Worm (Caenorhabditis elegans) whole organism, mixed stage, embryonic: ENCODE results near the gene far-7.
A peak's percentile ranks its signal among the peaks of the same experiment; 100 is the strongest.

Experiments used
- M03D4.4 ChIP-seq: sonication (generic microtip); optimal IDR thresholded peaks from 2 replicates; lab custom pipeline; 2017; ENCODE audit warnings: mild to moderate bottlenecking, missing genetic modification characterization, missing compliant biosample characterization
- bed-3 ChIP-seq: fragments of 200-800 bp; sonication (Bioruptor generic); optimal IDR thresholded peaks from 3 replicates; lab custom pipeline; 2018; ENCODE audit warnings: mild to moderate bottlenecking, missing genetic modification characterization, moderate library complexity, missing compliant biosample characterization
- blmp-1 ChIP-seq: fragments of 150-350 bp; optimal IDR thresholded peaks from 2 replicates; lab custom pipeline; 2014; ENCODE audit warnings: missing biosample characterization, missing genetic modification characterization
- ceh-39 ChIP-seq: fragments of 150-350 bp; optimal IDR thresholded peaks from 2 replicates; lab custom pipeline; 2014; ENCODE audit warnings: missing biosample characterization, missing genetic modification characterization
- ceh-43 ChIP-seq: fragments of 200-800 bp; sonication (Bioruptor generic); optimal IDR thresholded peaks from 2 replicates; lab custom pipeline; 2018; ENCODE audit warnings: mild to moderate bottlenecking, missing genetic modification characterization, moderate library complexity, missing compliant biosample characterization
- ceh-83 ChIP-seq: fragments of 200-800 bp; sonication (Bioruptor generic); optimal IDR thresholded peaks from 2 replicates; lab custom pipeline; 2018; ENCODE audit warnings: mild to moderate bottlenecking, missing genetic modification characterization, missing compliant biosample characterization
- ces-1 ChIP-seq: fragments of 150-350 bp; optimal IDR thresholded peaks from 2 replicates; lab custom pipeline; 2014; ENCODE audit warnings: missing biosample characterization, missing genetic modification reagents, missing genetic modification characterization
- cnd-1 ChIP-seq: fragments of 200-800 bp; sonication (Bioruptor generic); optimal IDR thresholded peaks from 2 replicates; lab custom pipeline; 2018; ENCODE audit warnings: mild to moderate bottlenecking, missing genetic modification characterization, missing compliant biosample characterization
- drap-1 ChIP-seq: fragments of 200-800 bp; sonication (Bioruptor generic); optimal IDR thresholded peaks from 3 replicates; lab custom pipeline; 2018; ENCODE audit warnings: mild to moderate bottlenecking, missing genetic modification characterization, missing compliant biosample characterization
- elt-1 ChIP-seq: sonication (generic microtip); optimal IDR thresholded peaks from 2 replicates; lab custom pipeline; 2017; ENCODE audit warnings: missing genetic modification characterization, mild to moderate bottlenecking, missing compliant biosample characterization, antibody characterized with exemption, moderate library complexity, borderline replicate concordance; ENCODE audit not compliant: insufficient read depth
- elt-3 ChIP-seq: fragments of 150-350 bp; optimal IDR thresholded peaks from 2 replicates; lab custom pipeline; 2014; ENCODE audit warnings: missing biosample characterization, missing genetic modification characterization
- flh-1 ChIP-seq: fragments of 200-800 bp; sonication (Bioruptor generic); optimal IDR thresholded peaks from 2 replicates; lab custom pipeline; 2018; ENCODE audit warnings: mild to moderate bottlenecking, missing genetic modification characterization, moderate library complexity, missing compliant biosample characterization
- ham-2 ChIP-seq: fragments of 200-800 bp; sonication (Bioruptor generic); optimal IDR thresholded peaks from 2 replicates; lab custom pipeline; 2018; ENCODE audit warnings: mild to moderate bottlenecking, missing genetic modification characterization, missing compliant biosample characterization
- hlh-1 ChIP-seq: fragments of 150-350 bp; optimal IDR thresholded peaks from 2 replicates; lab custom pipeline; 2014; ENCODE audit warnings: missing biosample characterization, missing genetic modification reagents, missing genetic modification characterization
- lin-13 ChIP-seq: fragments of 150-350 bp; optimal IDR thresholded peaks from 2 replicates; lab custom pipeline; 2014; ENCODE audit warnings: missing biosample characterization, missing genetic modification characterization
- lin-32 ChIP-seq: fragments of 200-800 bp; sonication (Bioruptor generic); optimal IDR thresholded peaks from 2 replicates; lab custom pipeline; 2018; ENCODE audit warnings: mild to moderate bottlenecking, missing genetic modification characterization, missing compliant biosample characterization
- lsy-2 ChIP-seq: fragments of 150-350 bp; optimal IDR thresholded peaks from 2 replicates; lab custom pipeline; 2014; ENCODE audit warnings: missing biosample characterization, missing genetic modification characterization
- mab-5 ChIP-seq: fragments of 150-350 bp; optimal IDR thresholded peaks from 2 replicates; lab custom pipeline; 2014; ENCODE audit warnings: missing biosample characterization, missing genetic modification characterization
- mep-1 ChIP-seq: fragments of 150-350 bp; optimal IDR thresholded peaks from 2 replicates; lab custom pipeline; 2017; ENCODE audit warnings: missing biosample characterization, missing genetic modification reagents, missing genetic modification characterization, inconsistent platforms
- mls-2 ChIP-seq: sonication (generic microtip); optimal IDR thresholded peaks from 2 replicates; lab custom pipeline; 2016; ENCODE audit warnings: mild to moderate bottlenecking, missing genetic modification characterization, moderate library complexity, missing compliant biosample characterization
- nhr-12 ChIP-seq: fragments of 150-350 bp; optimal IDR thresholded peaks from 2 replicates; lab custom pipeline; 2014; ENCODE audit warnings: missing biosample characterization, missing genetic modification characterization
- nhr-237 ChIP-seq: fragments of 150-350 bp; optimal IDR thresholded peaks from 2 replicates; lab custom pipeline; 2014; ENCODE audit warnings: missing biosample characterization, missing genetic modification characterization
- nhr-28 ChIP-seq: fragments of 150-350 bp; optimal IDR thresholded peaks from 2 replicates; lab custom pipeline; 2014; ENCODE audit warnings: missing biosample characterization, missing genetic modification characterization
- nhr-76 ChIP-seq: sonication (generic microtip); optimal IDR thresholded peaks from 2 replicates; lab custom pipeline; 2017; ENCODE audit warnings: missing biosample characterization, missing genetic modification characterization
- pha-4 ChIP-seq: fragments of 150-350 bp; optimal IDR thresholded peaks from 2 replicates; lab custom pipeline; 2018; ENCODE audit warnings: missing biosample characterization, missing genetic modification reagents, missing genetic modification characterization
- snpc-4 ChIP-seq: fragments of 150-350 bp; optimal IDR thresholded peaks from 2 replicates; lab custom pipeline; 2014; ENCODE audit warnings: missing biosample characterization, missing genetic modification characterization
- tbx-8 ChIP-seq: fragments of 200-800 bp; sonication (Bioruptor generic); optimal IDR thresholded peaks from 2 replicates; lab custom pipeline; 2018; ENCODE audit warnings: mild to moderate bottlenecking, missing genetic modification characterization, moderate library complexity, missing compliant biosample characterization
- unc-120 ChIP-seq: sonication (generic microtip); optimal IDR thresholded peaks from 2 replicates; lab custom pipeline; 2017; ENCODE audit warnings: missing genetic modification characterization, missing compliant biosample characterization; ENCODE audit not compliant: poor library complexity, severe bottlenecking
- unc-39 ChIP-seq: fragments of 150-350 bp; optimal IDR thresholded peaks from 2 replicates; lab custom pipeline; 2014; ENCODE audit warnings: missing biosample characterization, missing genetic modification characterization
- zip-8 ChIP-seq: fragments of 150-350 bp; optimal IDR thresholded peaks from 2 replicates; lab custom pipeline; 2014; ENCODE audit warnings: missing biosample characterization, missing genetic modification characterization

Gene far-7

DNA sequence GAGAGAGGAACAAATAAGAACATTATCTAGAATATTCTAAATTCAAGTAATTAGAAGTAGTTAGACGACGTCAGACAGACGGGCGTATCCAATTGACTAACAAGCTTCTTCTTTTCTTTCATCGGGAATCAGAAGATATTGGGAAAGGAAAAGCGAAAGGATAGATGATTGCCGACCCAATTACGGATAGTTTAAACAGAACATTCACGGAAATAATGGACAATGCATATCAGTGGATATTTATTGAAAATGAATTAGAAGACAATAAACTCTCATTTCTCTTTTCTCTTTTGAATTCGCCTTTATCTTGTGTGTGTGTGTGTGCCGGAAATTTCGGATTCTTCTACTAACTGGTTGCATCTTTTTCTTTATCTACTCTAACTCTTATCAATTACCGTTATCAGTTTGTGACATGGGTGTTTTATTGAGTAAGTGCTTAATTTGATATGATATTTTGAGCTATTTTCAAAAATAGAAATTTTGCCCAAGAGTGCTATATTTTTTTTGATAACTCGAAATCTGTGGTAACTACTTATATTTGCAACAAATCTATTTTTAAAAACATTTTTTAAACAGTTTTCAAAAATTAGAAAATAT is 14.4 kb downstream of the far-7 start:
- TF ChIP-seq blmp-1 (tag; lab: Kevin White, UChicago) (peak; percentile 90), mls-2 (no peak)

DNA sequence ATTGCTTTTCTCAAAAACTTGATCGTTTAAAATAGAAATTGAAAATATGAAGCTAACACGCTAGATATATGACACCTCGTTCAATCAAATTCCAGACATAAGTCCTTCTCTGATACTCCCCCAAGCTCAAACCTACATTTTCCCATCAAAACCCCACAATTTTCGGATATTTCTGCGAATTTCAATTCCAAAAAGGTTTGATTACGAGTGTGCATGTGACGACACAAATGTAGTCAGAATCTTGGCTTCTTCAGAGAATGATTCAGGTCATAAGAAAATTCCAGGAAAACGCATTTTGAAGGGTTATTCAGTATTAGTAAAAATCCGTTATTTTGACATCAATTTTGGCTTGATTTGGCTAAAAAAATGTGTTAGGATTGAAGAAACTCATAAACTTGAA is 15.2 kb downstream of the far-7 start:
- TF ChIP-seq ceh-43 (no peak), mls-2 (no peak), elt-3 (no peak), ces-1 (GFP tag; lab: Kevin White, UChicago) (no peak), snpc-4 (tag; lab: Kevin White, UChicago) (no peak), M03D4.4 (tag; lab: Kevin White, UChicago) (no peak), lin-13 (tag; lab: Kevin White, UChicago) (no peak), mab-5 (tag; lab: Kevin White, UChicago) (no peak), ham-2 (GFP tag; lab: Kevin White, UChicago) (no peak), lsy-2 (tag; lab: Kevin White, UChicago) (no peak), cnd-1 (tag; lab: Kevin White, UChicago) (no peak), blmp-1 (tag; lab: Kevin White, UChicago) (no peak), nhr-237 (tag; lab: Kevin White, UChicago) (no peak), unc-120 (tag; lab: Kevin White, UChicago) (no peak), lin-32 (GFP tag; lab: Kevin White, UChicago) (no peak), mep-1 (tag; lab: Kevin White, UChicago) (no peak), elt-1 (tag; lab: Kevin White, UChicago) (no peak), nhr-28 (tag; lab: Kevin White, UChicago) (no peak)

DNA sequence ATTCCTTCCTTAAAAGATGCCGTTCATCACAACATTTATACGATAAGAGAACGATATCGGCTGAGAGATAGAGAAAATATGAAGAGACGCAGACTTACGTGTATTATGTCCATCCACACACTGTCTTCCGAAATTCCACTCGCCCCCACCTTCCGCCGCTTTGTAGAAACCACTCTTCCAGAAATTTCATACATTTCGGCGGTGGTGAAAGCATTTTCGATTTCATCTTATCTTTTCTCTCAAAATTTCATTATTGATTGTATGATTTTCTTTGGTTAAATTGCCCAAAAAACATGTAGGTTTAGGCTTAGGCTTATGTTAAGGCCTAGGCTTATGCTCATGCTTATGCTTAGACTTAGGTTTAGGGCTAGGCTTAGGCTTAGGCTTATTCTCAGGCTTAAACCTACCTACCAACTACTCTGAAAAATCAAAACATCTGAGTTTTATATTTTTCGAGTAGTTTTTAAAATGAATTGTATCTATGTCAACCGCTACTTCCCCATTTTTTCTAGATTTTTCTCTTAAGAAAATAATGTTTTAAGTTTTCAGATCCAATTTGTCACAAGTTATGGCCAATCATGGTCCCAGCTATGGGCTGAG is 17.7 kb downstream of the far-7 start, which contains the start of gene cpn-2:
Gene cpn-2 (plus strand): TSS at position 550 of the 600 bp plus-strand sequence.
- TF ChIP-seq blmp-1 (tag; lab: Kevin White, UChicago) (peak; percentile 87), nhr-76 (no peak), ham-2 (GFP tag; lab: Kevin White, UChicago) (peak; percentile 57)

DNA sequence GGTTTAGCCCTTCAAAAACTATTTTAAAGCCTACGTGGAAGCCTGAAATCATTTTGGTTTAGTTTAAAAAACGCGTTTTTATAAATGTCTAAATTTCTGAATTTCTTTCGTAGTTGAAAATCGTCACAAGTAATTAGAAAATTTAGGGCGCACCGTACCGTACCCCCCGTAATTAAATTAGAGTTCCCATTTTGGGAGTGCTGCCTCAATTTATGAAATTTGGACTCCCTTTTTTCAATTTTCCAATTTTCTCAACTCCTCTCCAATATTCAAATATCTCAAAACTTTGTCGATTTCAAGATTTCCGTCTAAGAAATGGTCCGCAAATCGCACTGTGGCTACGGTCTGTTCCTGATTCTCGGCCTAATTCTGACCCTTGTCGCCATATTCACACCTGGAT is 20.6 kb downstream of the far-7 start, which contains the start of gene clc-31:
Gene clc-31 (plus strand): TSS at position 301 of the 400 bp plus-strand sequence.
- TF ChIP-seq mab-5 (tag; lab: Kevin White, UChicago) (no peak), tbx-8 (GFP tag; lab: Kevin White, UChicago) (no peak), unc-39 (no peak), drap-1 (GFP tag; lab: Kevin White, UChicago) (no peak), flh-1 (GFP tag; lab: Kevin White, UChicago) (no peak), bed-3 (GFP tag; lab: Kevin White, UChicago) (no peak), nhr-237 (tag; lab: Kevin White, UChicago) (no peak), M03D4.4 (tag; lab: Kevin White, UChicago) (no peak), zip-8 (tag; lab: Kevin White, UChicago) (no peak), ces-1 (GFP tag; lab: Kevin White, UChicago) (no peak), ceh-83 (GFP tag; lab: Kevin White, UChicago) (no peak), lin-32 (GFP tag; lab: Kevin White, UChicago) (no peak), mls-2 (no peak), lsy-2 (tag; lab: Kevin White, UChicago) (no peak)

DNA sequence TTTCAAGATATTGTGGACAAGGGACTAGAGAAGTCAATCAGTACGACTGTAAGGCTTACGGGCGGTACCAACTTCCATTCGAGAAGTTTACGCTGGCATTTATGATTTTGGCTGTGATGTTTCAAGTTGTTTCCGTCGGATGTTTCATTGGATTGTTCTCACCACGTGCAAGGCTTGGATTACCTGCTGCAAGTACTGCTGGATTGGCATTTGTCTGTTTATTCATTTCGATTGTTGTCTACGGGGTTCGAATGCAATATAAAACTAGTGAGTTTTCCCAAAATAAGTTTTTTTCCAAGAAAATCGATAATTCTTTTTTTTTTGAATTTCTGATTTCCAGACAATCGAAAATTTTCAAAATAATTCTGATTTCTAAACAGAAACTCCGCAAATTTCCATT is 21.1 kb downstream of the far-7 start:
- TF ChIP-seq ces-1 (GFP tag; lab: Kevin White, UChicago) (no peak), lin-13 (tag; lab: Kevin White, UChicago) (no peak), ceh-39 (tag; lab: Kevin White, UChicago) (no peak), nhr-28 (tag; lab: Kevin White, UChicago) (no peak), lin-32 (GFP tag; lab: Kevin White, UChicago) (no peak), flh-1 (GFP tag; lab: Kevin White, UChicago) (no peak), unc-39 (no peak), elt-3 (no peak), tbx-8 (GFP tag; lab: Kevin White, UChicago) (no peak), blmp-1 (tag; lab: Kevin White, UChicago) (no peak), mab-5 (tag; lab: Kevin White, UChicago) (no peak), pha-4 (tag; lab: Kevin White, UChicago) (no peak), nhr-12 (tag; lab: Kevin White, UChicago) (no peak), mls-2 (no peak), hlh-1 (tag; lab: Kevin White, UChicago) (no peak)
- TF ChIP-seq, all 35 proteins: peak for 0
